Worm (Caenorhabditis elegans): ENCODE results near the gene calu-1.

DNA sequence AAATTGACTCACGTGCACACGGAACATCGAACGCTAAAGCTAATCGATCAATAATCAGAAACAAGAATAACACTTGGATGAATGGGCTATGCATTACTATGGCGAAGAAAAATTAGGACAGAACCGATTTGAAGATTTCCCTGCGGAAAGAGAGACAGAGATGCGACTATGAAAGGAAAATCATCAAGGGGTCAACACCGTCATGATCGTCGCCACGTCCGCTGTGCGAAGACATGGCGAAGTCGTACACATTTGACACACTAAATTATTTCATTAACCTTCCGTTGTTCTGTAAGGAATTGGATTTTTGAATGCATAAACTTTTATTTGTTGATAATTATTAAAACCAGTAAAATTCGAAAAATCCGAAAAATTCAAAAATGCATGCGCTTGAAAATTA lies 1.5 kb downstream of the calu-1 start, which contains the start of gene M03F4.6:
- TF ChIP-seq dao-5 (tag; optimal IDR thresholded peaks at IDR 0.05) (no peak), him-1 (tag; optimal IDR thresholded peaks at IDR 0.05) (no peak)
